Fruit fly (Drosophila melanogaster): ENCODE data around the gene CG9953.

- TF ChIP-seq row (GFP tag; IDR thresholded peaks at IDR 0.05): no peak
- TF ChIP-seq btn (GFP tag; optimal IDR thresholded peaks at IDR 0.05): no peak
Measured at dm6 chr3L:6963175-6963574, 6.3 kb upstream of the CG9953 start.

Measured in whole organism, embryonic.